Worm (Caenorhabditis elegans) whole organism, late embryonic: ENCODE data around the gene srlf-2.

Experiments
- C08G9.2 ChIP-seq: sonication (generic microtip); optimal IDR thresholded peaks from 2 replicates; lab custom pipeline; 2016; ENCODE audit warnings: mild to moderate bottlenecking, missing genetic modification characterization, moderate library complexity, missing compliant biosample characterization
- C38D4.7 ChIP-seq: fragments of 200-800 bp; sonication (Bioruptor generic); optimal IDR thresholded peaks from 2 replicates; lab custom pipeline; 2018; ENCODE audit warnings: mild to moderate bottlenecking, missing genetic modification characterization, moderate library complexity, missing compliant biosample characterization
- Y22D7AL.16 ChIP-seq: sonication (generic microtip); optimal IDR thresholded peaks from 2 replicates; lab custom pipeline; 2016; ENCODE audit warnings: missing genetic modification characterization, missing compliant biosample characterization
- ama-1 ChIP-seq: fragments of 150-350 bp; optimal IDR thresholded peaks from 2 replicates; lab custom pipeline; 2014
- ceh-24 ChIP-seq: sonication (generic microtip); optimal IDR thresholded peaks from 2 replicates; lab custom pipeline; 2016; ENCODE audit warnings: mild to moderate bottlenecking, missing genetic modification characterization, missing compliant biosample characterization
- ceh-30 ChIP-seq: fragments of 150-350 bp; optimal IDR thresholded peaks from 2 replicates; lab custom pipeline; 2014; ENCODE audit warnings: missing biosample characterization, missing genetic modification characterization
- ceh-34 ChIP-seq: sonication (generic microtip); optimal IDR thresholded peaks from 2 replicates; lab custom pipeline; 2016; ENCODE audit warnings: mild to moderate bottlenecking, missing genetic modification characterization, missing compliant biosample characterization
- ceh-45 ChIP-seq: fragments of 200-800 bp; sonication (Bioruptor generic); IDR thresholded peaks from 2 replicates; pipeline ENCODE4 v1.3.6; 2022; ENCODE audit warnings: missing genetic modification reagents, missing genetic modification characterization, missing compliant biosample characterization
- ceh-48 ChIP-seq: sonication (generic microtip); optimal IDR thresholded peaks from 2 replicates; lab custom pipeline; 2016; ENCODE audit warnings: missing genetic modification characterization, inconsistent platforms, missing compliant biosample characterization
- ceh-6 ChIP-seq: fragments of 200-800 bp; sonication (Bioruptor generic); optimal IDR thresholded peaks from 2 replicates; lab custom pipeline; 2018; ENCODE audit warnings: mild to moderate bottlenecking, missing genetic modification characterization, missing compliant biosample characterization
- dmd-4 ChIP-seq: sonication (generic microtip); optimal IDR thresholded peaks from 2 replicates; lab custom pipeline; 2016; ENCODE audit warnings: borderline replicate concordance, missing genetic modification characterization, missing compliant biosample characterization
- elt-2 ChIP-seq: sonication (generic microtip); optimal IDR thresholded peaks from 2 replicates; lab custom pipeline; 2016; ENCODE audit warnings: missing genetic modification reagents, missing genetic modification characterization, missing compliant biosample characterization
- ets-4 ChIP-seq: sonication (generic microtip); optimal IDR thresholded peaks from 2 replicates; lab custom pipeline; 2016; ENCODE audit warnings: missing genetic modification characterization, missing compliant biosample characterization
- eyg-1 ChIP-seq: sonication (generic microtip); optimal IDR thresholded peaks from 2 replicates; lab custom pipeline; 2016; ENCODE audit warnings: missing genotype, missing genetic modification characterization, missing compliant biosample characterization
- fax-1 ChIP-seq: sonication (generic microtip); optimal IDR thresholded peaks from 2 replicates; lab custom pipeline; 2016; ENCODE audit warnings: missing genotype, missing genetic modification characterization, missing compliant biosample characterization
- fkh-10 ChIP-seq: fragments of 150-350 bp; optimal IDR thresholded peaks from 2 replicates; lab custom pipeline; 2014; ENCODE audit warnings: missing biosample characterization, missing genetic modification reagents, missing genetic modification characterization
- gmeb-2 ChIP-seq: sonication (generic microtip); optimal IDR thresholded peaks from 2 replicates; lab custom pipeline; 2016; ENCODE audit warnings: missing genetic modification characterization, inconsistent platforms, missing compliant biosample characterization
- hlh-13 ChIP-seq: fragments of 200-800 bp; sonication (Bioruptor generic); optimal IDR thresholded peaks from 2 replicates; lab custom pipeline; 2018; ENCODE audit warnings: mild to moderate bottlenecking, missing genetic modification characterization, missing compliant biosample characterization
- hlh-30 ChIP-seq: sonication (generic microtip); optimal IDR thresholded peaks from 2 replicates; lab custom pipeline; 2017; ENCODE audit warnings: antibody characterized with exemption, missing genetic modification characterization, missing compliant biosample characterization; ENCODE audit not compliant: insufficient read depth
- hlh-6 ChIP-seq: sonication (generic microtip); optimal IDR thresholded peaks from 2 replicates; lab custom pipeline; 2016; ENCODE audit warnings: missing genotype, missing genetic modification characterization, missing compliant biosample characterization
- lim-6 ChIP-seq: sonication (generic microtip); optimal IDR thresholded peaks from 2 replicates; lab custom pipeline; 2016; ENCODE audit warnings: missing genetic modification characterization, missing compliant biosample characterization
- madf-2 ChIP-seq: sonication (generic microtip); optimal IDR thresholded peaks from 2 replicates; lab custom pipeline; 2017; ENCODE audit warnings: missing genetic modification characterization, missing compliant biosample characterization
- nhr-232 ChIP-seq: sonication (generic microtip); optimal IDR thresholded peaks from 2 replicates; lab custom pipeline; 2016; ENCODE audit warnings: missing genetic modification characterization, missing compliant biosample characterization
- npax-4 ChIP-seq: sonication (generic microtip); optimal IDR thresholded peaks from 2 replicates; lab custom pipeline; 2016; ENCODE audit warnings: missing genetic modification characterization, missing compliant biosample characterization
- odd-2 ChIP-seq: sonication (generic microtip); optimal IDR thresholded peaks from 2 replicates; lab custom pipeline; 2017; ENCODE audit warnings: antibody characterized with exemption, mild to moderate bottlenecking, missing genetic modification characterization, missing compliant biosample characterization
- pag-3 ChIP-seq: sonication (generic microtip); optimal IDR thresholded peaks from 2 replicates; lab custom pipeline; 2016; ENCODE audit warnings: missing compliant biosample characterization, missing genetic modification characterization, borderline replicate concordance
- pat-9 ChIP-seq: fragments of 200-800 bp; sonication (Bioruptor generic); optimal IDR thresholded peaks from 2 replicates; lab custom pipeline; 2018; ENCODE audit warnings: mild to moderate bottlenecking, missing genetic modification characterization, moderate library complexity, missing compliant biosample characterization
- pax-1 ChIP-seq: fragments of 150-350 bp; optimal IDR thresholded peaks from 2 replicates; lab custom pipeline; 2014; ENCODE audit warnings: missing biosample characterization, missing genetic modification characterization
- pha-2 ChIP-seq: sonication (generic microtip); optimal IDR thresholded peaks from 2 replicates; lab custom pipeline; 2017; ENCODE audit warnings: mild to moderate bottlenecking, missing genetic modification characterization, missing compliant biosample characterization
- pqm-1 ChIP-seq: sonication (generic microtip); optimal IDR thresholded peaks from 2 replicates; lab custom pipeline; 2016; ENCODE audit warnings: missing genetic modification characterization, missing compliant biosample characterization
- pros-1 ChIP-seq: fragments of 150-350 bp; optimal IDR thresholded peaks from 2 replicates; lab custom pipeline; 2014; ENCODE audit warnings: missing biosample characterization, missing genetic modification reagents, missing genetic modification characterization
- ref-2 ChIP-seq: sonication (generic microtip); optimal IDR thresholded peaks from 2 replicates; lab custom pipeline; 2016; ENCODE audit warnings: missing genetic modification characterization, missing compliant biosample characterization
- rnt-1 ChIP-seq: sonication (generic microtip); optimal IDR thresholded peaks from 2 replicates; lab custom pipeline; 2016; ENCODE audit warnings: missing genetic modification characterization, missing compliant biosample characterization
- sdc-2 ChIP-seq: sonication (generic microtip); optimal IDR thresholded peaks from 2 replicates; lab custom pipeline; 2016; ENCODE audit warnings: missing genotype, missing genetic modification characterization, missing compliant biosample characterization
- sox-2 ChIP-seq: fragments of 200-800 bp; sonication (Bioruptor generic); IDR thresholded peaks from 2 replicates; pipeline ENCODE4 v1.3.6; 2022; ENCODE audit warnings: missing genetic modification reagents, missing genetic modification characterization, missing compliant biosample characterization
- syd-9 ChIP-seq: sonication (generic microtip); optimal IDR thresholded peaks from 2 replicates; lab custom pipeline; 2016; ENCODE audit warnings: mild to moderate bottlenecking, missing genetic modification characterization, moderate library complexity, missing compliant biosample characterization
- tbx-7 ChIP-seq: sonication (generic microtip); optimal IDR thresholded peaks from 2 replicates; lab custom pipeline; 2016; ENCODE audit warnings: missing genotype, missing genetic modification characterization, missing compliant biosample characterization
- ttx-3 ChIP-seq: sonication (generic microtip); optimal IDR thresholded peaks from 2 replicates; lab custom pipeline; 2016; ENCODE audit warnings: missing genetic modification reagents, missing genetic modification characterization, missing compliant biosample characterization
- unc-3 ChIP-seq, 2 experiments: fragments of 200-800 bp in 1 of 2; sonication (Bioruptor generic) in 1 of 2; sonication (generic microtip) in 1 of 2; conservative IDR thresholded peaks in 1 of 2; optimal IDR thresholded peaks in 1 of 2; 2 replicates each; pipeline versions ENCODE4 v1.3.6 to Lab custom; 2016 to 2022; ENCODE audit warnings: missing compliant biosample characterization in 2 of 2, missing genetic modification characterization in 2 of 2, missing genetic modification reagents in 1 of 2
- unc-42 ChIP-seq: sonication (generic microtip); optimal IDR thresholded peaks from 2 replicates; lab custom pipeline; 2016; ENCODE audit warnings: missing genotype, missing genetic modification characterization, missing compliant biosample characterization
- unc-55 ChIP-seq: sonication (generic microtip); optimal IDR thresholded peaks from 2 replicates; lab custom pipeline; 2017; ENCODE audit warnings: missing biosample characterization, missing genetic modification reagents, missing genetic modification characterization
- unc-86 ChIP-seq: sonication (generic microtip); optimal IDR thresholded peaks from 2 replicates; lab custom pipeline; 2016; ENCODE audit warnings: missing genetic modification characterization, missing compliant biosample characterization
- ztf-16 ChIP-seq: sonication (generic microtip); optimal IDR thresholded peaks from 2 replicates; lab custom pipeline; 2017; ENCODE audit warnings: missing genetic modification characterization, missing compliant biosample characterization

Gene srlf-2

DNA sequence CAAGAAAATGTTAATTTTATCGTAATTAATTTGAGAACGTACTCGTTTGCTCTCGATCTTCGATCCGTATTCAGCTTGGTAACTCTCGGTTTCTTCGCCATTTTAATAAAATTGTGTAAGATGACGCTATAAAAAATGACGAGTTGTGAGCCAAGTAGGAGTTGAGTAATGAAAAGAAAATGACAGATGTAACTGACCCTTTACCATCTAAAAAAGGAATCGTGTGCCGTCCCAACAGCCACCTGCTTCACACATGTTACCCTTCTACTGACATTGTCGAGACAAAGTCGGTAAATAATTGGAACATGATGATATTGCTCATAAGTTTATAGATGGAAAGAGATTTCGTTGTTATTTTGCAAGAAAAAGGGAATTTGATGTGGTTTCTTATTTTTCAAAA is 10.7 kb upstream of the srlf-2 start, which contains the start of gene hlh-12:
Gene hlh-12, minus strand, starts transcription at position 101 of the 400 bp plus-strand sequence.
- TF ChIP-seq dmd-4 (tag; lab: Kevin White, UChicago) (no peak), fax-1 (tag; lab: Kevin White, UChicago) (no peak), sdc-2 (tag; lab: Kevin White, UChicago) (no peak), hlh-30 (no peak), ceh-30 (tag; lab: Kevin White, UChicago) (no peak), hlh-13 (no peak), ama-1 (no peak), ceh-24 (tag; lab: Kevin White, UChicago) (no peak), ets-4 (no peak), eyg-1 (tag; lab: Kevin White, UChicago) (no peak), ceh-45 (GFP tag; lab: Robert Waterston, UW) (no peak), ref-2 (tag; lab: Kevin White, UChicago) (no peak), gmeb-2 (tag; lab: Kevin White, UChicago) (no peak), madf-2 (tag; lab: Kevin White, UChicago) (no peak), rnt-1 (tag; lab: Kevin White, UChicago) (no peak), syd-9 (tag; lab: Kevin White, UChicago) (no peak), unc-3 (GFP tag; conservative IDR thresholded peaks at IDR 0.05; lab: Robert Waterston, UW) (no peak), unc-3 (tag; optimal IDR thresholded peaks at IDR 0.05; lab: Kevin White, UChicago) (no peak)

DNA sequence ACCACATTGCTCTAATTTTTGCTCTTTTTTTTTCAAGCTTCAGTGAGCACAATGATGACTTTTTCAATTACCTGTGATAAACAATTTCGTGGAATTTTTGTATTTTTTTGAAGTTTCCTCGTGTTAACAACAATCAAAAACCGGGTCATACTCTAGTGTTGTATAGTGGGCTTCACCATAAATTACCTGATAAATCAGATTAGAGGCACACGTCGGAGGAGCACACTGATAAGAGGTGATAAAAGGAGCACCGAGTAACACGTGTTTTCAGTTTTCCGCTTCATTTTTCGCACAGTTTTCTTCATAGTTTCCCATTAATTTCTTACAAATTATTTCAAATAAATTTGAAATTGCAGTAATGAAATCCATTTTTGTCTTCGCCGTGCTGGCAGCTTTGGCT is 8.7 kb upstream of the srlf-2 start, which contains the start of gene spp-8:
Gene spp-8, plus strand, starts transcription at position 357 of the 400 bp plus-strand sequence.
- TF ChIP-seq ceh-45 (GFP tag; lab: Robert Waterston, UW) (no peak), Y22D7AL.16 (tag; lab: Kevin White, UChicago) (no peak), elt-2 (peak; percentile 50)

DNA sequence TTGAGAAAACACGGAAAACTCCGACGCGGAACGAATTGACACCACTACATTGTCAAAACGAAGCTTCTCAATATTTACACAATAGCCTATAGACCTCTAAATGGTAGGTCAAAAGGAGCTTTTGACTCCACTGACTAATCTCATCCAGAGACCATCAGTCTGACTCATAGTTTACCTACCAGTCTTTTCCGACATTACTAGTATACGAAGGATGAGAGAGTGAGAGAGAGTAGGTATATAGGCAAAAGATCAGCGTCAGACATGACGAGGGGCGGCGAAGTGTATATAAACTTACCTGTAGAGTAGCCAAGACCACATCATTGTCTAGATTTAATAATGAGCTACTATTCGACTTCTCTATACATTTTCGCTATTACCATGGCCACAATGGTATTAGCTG is 2.8 kb upstream of the srlf-2 start, which contains the start of gene srlf-3:
Gene srlf-3, plus strand, starts transcription at position 301 of the 400 bp plus-strand sequence.
- TF ChIP-seq ttx-3 (tag; lab: Kevin White, UChicago) (no peak), madf-2 (tag; lab: Kevin White, UChicago) (no peak), pha-2 (tag; lab: Kevin White, UChicago) (no peak), ets-4 (no peak), gmeb-2 (tag; lab: Kevin White, UChicago) (no peak), ref-2 (tag; lab: Kevin White, UChicago) (no peak), hlh-30 (no peak), odd-2 (no peak), pat-9 (no peak), ceh-34 (tag; lab: Kevin White, UChicago) (no peak), C38D4.7 (no peak), lim-6 (no peak), fkh-10 (GFP tag; lab: Kevin White, UChicago) (no peak), unc-42 (tag; lab: Kevin White, UChicago) (no peak), syd-9 (tag; lab: Kevin White, UChicago) (no peak), pros-1 (tag; lab: Kevin White, UChicago) (no peak), ztf-16 (tag; lab: Kevin White, UChicago) (no peak), nhr-232 (tag; lab: Kevin White, UChicago) (no peak)
- TF ChIP-seq, all 69 proteins: peak for 0

DNA sequence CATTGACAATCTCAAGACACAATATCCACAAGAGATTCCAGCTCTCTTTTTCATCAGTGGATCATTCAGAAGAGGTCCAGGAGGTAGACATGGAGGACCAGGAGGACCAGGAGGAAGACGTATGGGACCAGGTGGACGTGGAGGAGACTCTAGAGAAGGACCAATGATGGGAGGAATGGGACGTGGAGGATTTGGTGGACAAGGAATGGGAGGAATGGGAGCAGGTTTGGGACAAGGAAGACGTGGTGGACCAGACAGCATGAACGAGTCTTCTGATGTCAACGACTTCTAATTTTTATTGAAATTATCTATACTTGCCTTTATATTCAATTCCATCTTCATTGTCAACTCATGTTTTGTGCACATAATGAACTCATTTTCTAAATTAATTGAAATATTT is 2.0 kb upstream of the srlf-2 start:
- TF ChIP-seq unc-3 (GFP tag; conservative IDR thresholded peaks at IDR 0.05; lab: Robert Waterston, UW) (no peak), unc-3 (tag; optimal IDR thresholded peaks at IDR 0.05; lab: Kevin White, UChicago) (no peak), unc-86 (tag; lab: Kevin White, UChicago) (no peak), ceh-6 (GFP tag; lab: Kevin White, UChicago) (no peak), hlh-6 (tag; lab: Kevin White, UChicago) (no peak), pag-3 (tag; lab: Kevin White, UChicago) (no peak), C08G9.2 (tag; lab: Kevin White, UChicago) (no peak), npax-4 (tag; lab: Kevin White, UChicago) (no peak), ceh-48 (tag; lab: Kevin White, UChicago) (no peak), syd-9 (tag; lab: Kevin White, UChicago) (no peak), pax-1 (tag; lab: Kevin White, UChicago) (no peak), Y22D7AL.16 (tag; lab: Kevin White, UChicago) (no peak), madf-2 (tag; lab: Kevin White, UChicago) (no peak), sox-2 (GFP tag; lab: Robert Waterston, UW) (no peak), hlh-30 (no peak), tbx-7 (tag; lab: Kevin White, UChicago) (no peak), hlh-13 (no peak), ref-2 (tag; lab: Kevin White, UChicago) (no peak), ama-1 (no peak), unc-55 (GFP tag; lab: Kevin White, UChicago) (no peak), pqm-1 (tag; lab: Kevin White, UChicago) (no peak)
